Fruit fly (Drosophila melanogaster) whole organism: ENCODE results near the gene Grip84.

Experiments used
- pan ChIP-seq: fragments of >200 bp; optimal IDR thresholded peaks from 2 replicates; lab custom pipeline; 2017
- psq ChIP-seq: fragments of >200 bp; optimal IDR thresholded peaks from 2 replicates; lab custom pipeline; 2017

DNA sequence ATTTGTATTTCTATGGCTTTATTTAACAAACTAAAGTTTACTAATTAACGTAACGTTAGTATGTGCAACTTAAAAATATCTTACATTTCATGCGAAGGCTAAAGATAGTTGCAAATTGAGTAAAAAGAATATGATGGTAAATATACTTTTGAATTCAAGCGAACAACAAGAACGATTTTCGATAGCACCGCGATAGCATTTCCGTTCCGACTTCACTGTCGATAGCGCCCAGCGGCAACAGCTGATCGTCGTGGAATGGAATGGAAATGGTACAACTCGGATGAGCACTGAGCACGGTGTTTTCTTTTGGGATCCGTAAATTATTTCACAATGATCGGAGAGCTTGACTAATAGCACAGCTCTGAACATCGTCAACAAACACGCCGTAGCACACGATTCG is 47.9 kb upstream of the Grip84 start:
- no peak for TF ChIP-seq pan (lab: Kevin White, UChicago)
- no peak for TF ChIP-seq psq
